Worm (Caenorhabditis elegans): ENCODE data around the gene frpr-21.

frpr-21 gene

ce11 chrII:10388041-10388706 lies 33.7 kb downstream of the frpr-21 start:
- TF ChIP-seq unc-62 (GFP tag; optimal IDR thresholded peaks at IDR 0.05): no peak

- TF ChIP-seq unc-62 (GFP tag; optimal IDR thresholded peaks at IDR 0.05): no peak
These were observed 37.0 kb downstream of the frpr-21 start, which contains the start of gene ztf-27 for ce11 chrII:10384680-10385383. TSS of gene ztf-27 (plus strand) at chrII:10385333.

ce11 chrII:10382247-10382646 lies 39.6 kb downstream of the frpr-21 start:
- TF ChIP-seq unc-62 (GFP tag; optimal IDR thresholded peaks at IDR 0.05): no peak

- no peak for TF ChIP-seq unc-62 (GFP tag; optimal IDR thresholded peaks at IDR 0.05)
These were observed 42.3 kb downstream of the frpr-21 start for ce11 chrII:10379546-10379945.

ce11 chrII:10377901-10378300 lies 43.9 kb downstream of the frpr-21 start:
- TF ChIP-seq unc-62 (GFP tag; optimal IDR thresholded peaks at IDR 0.05): no peak

ce11 chrII:10374776-10375175 lies 47.1 kb downstream of the frpr-21 start:
- TF ChIP-seq unc-62 (GFP tag; optimal IDR thresholded peaks at IDR 0.05): no peak

- TF ChIP-seq unc-62 (GFP tag; optimal IDR thresholded peaks at IDR 0.05): no peak
These were observed 48.2 kb downstream of the frpr-21 start for ce11 chrII:10373536-10374169.

ce11 chrII:10373016-10373415 lies 48.8 kb downstream of the frpr-21 start:
- TF ChIP-seq unc-62 (GFP tag; optimal IDR thresholded peaks at IDR 0.05): no peak

ce11 chrII:10370826-10371225 lies 51.0 kb downstream of the frpr-21 start:
- no peak for TF ChIP-seq unc-62 (GFP tag; optimal IDR thresholded peaks at IDR 0.05)

ce11 chrII:10369547-10370028 lies 52.3 kb downstream of the frpr-21 start, which contains the start of gene ceh-58:
TSS of gene ceh-58 (minus strand) at chrII:10369597.
- no peak for TF ChIP-seq unc-62 (GFP tag; optimal IDR thresholded peaks at IDR 0.05)

Data from whole organism, dauer.